Worm (Caenorhabditis elegans): ENCODE measurements around the gene Y51A2A.6.

Y51A2A.6 gene

DNA sequence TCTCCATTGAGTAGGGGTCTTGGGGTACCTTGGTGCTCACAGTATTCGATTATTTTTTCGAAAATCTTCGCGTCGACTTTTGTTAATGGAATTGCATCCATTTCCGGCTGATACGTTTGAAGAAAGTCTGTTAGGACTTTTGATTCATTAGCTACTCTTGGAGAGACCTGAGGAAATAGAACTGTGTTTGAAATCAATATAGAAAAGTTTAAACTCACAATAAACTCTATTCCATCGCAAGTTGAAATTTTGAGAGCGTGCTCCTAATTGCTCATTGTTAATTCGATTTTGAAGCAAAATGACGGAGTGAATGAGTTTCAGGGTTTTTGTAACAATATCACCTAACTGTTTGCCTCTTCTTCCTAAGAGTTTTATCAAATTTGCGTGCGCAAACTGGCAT is 32.6 kb upstream of the Y51A2A.6 start, which contains the start of gene skr-6:
Gene skr-6, minus strand, starts transcription at position 101 of the 400 bp plus-strand sequence.
- TF ChIP-seq lin-54 (GFP tag; optimal IDR thresholded peaks at IDR 0.05), result no peak
- TF ChIP-seq ccch-3 (GFP tag; optimal IDR thresholded peaks at IDR 0.05), result no peak
- no peak for TF ChIP-seq F52B5.7 (tag; optimal IDR thresholded peaks at IDR 0.05)
- TF ChIP-seq somi-1 (GFP tag; optimal IDR thresholded peaks at IDR 0.05), result no peak
- no peak for TF ChIP-seq chd-7 (tag; optimal IDR thresholded peaks at IDR 0.05)
- TF ChIP-seq B0035.1 (tag; optimal IDR thresholded peaks at IDR 0.05), result no peak
- TF ChIP-seq hmg-1.2 (GFP tag; IDR thresholded peaks at IDR 0.05), result no peak
- TF ChIP-seq F49E8.2 (tag; optimal IDR thresholded peaks at IDR 0.05; ENCODE audit: insufficient read depth), result no peak
- no peak for TF ChIP-seq sea-2 (GFP tag; IDR thresholded peaks at IDR 0.05)
- TF ChIP-seq tbp1 (GFP tag; optimal IDR thresholded peaks at IDR 0.05), result no peak
- TF ChIP-seq nfyb-1 (GFP tag; IDR thresholded peaks at IDR 0.05), result no peak
- TF ChIP-seq lin-40 (tag; optimal IDR thresholded peaks at IDR 0.05), result no peak
- no peak for TF ChIP-seq Y95B8A.8 (GFP tag; IDR thresholded peaks at IDR 0.05)

DNA sequence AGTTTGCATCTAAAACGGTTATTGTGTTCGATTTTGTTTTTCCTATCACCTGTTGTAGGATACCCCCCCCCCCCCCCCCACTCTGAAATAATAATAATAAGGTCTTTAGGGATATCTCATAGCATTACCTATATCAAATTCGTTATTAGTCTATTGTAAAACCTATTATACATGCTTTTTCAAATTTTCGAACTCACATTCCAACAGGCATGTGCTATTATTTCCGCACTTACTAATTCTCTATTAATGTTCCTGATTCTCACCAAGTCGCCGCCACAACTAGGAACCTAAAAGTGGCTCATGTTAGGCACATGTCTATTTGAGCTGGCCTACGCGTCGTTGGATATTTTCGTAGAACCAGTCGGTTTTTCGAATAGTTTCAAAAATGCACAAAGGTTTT is 32.1 kb upstream of the Y51A2A.6 start, which contains the start of gene Y37H2C.4:
Gene Y37H2C.4, plus strand, starts transcription at position 301 of the 400 bp plus-strand sequence.
- TF ChIP-seq egl-18 (GFP tag; IDR thresholded peaks at IDR 0.05), result no peak
- TF ChIP-seq F33H1.4 (GFP tag; IDR thresholded peaks at IDR 0.05), result no peak
- TF ChIP-seq K12H6.12 (tag; optimal IDR thresholded peaks at IDR 0.05), result no peak
- TF ChIP-seq sea-2 (GFP tag; IDR thresholded peaks at IDR 0.05), result no peak
- no peak for TF ChIP-seq T26A5.8 (tag; optimal IDR thresholded peaks at IDR 0.05)
- TF ChIP-seq lsl-1 (GFP tag; optimal IDR thresholded peaks at IDR 0.05), result no peak
- no peak for TF ChIP-seq ceh-100 (GFP tag; IDR thresholded peaks at IDR 0.05)
- no peak for TF ChIP-seq rec-8 (tag; optimal IDR thresholded peaks at IDR 0.05)
- TF ChIP-seq nhr-120 (GFP tag; IDR thresholded peaks at IDR 0.05), result no peak

DNA sequence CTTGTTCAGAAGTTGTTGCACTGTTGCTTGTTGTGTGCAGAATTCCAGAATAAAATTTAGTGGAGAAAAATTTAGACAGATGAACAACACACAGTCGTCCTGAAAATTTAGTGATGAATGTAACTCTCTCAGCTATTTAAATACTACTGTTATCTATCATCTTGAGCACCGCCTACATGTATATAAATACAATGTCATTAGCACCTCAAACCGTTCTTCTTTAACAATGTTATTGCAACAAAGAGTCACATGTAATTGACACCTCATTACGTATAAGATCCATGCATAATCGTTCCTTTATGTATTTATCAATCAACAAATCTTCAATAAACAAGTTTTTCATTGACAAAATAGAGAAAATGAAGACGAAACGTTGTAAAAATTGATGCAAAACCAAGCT is 21.7 kb upstream of the Y51A2A.6 start, which contains the start of gene Y51A2A.16:
Gene Y51A2A.16, minus strand, starts transcription at position 101 of the 400 bp plus-strand sequence.
- TF ChIP-seq K12H6.12 (tag; optimal IDR thresholded peaks at IDR 0.05), result no peak
- TF ChIP-seq let-526 (GFP tag; IDR thresholded peaks at IDR 0.05), result no peak
- TF ChIP-seq madf-8 (GFP tag; conservative IDR thresholded peaks at IDR 0.05), result no peak
- no peak for TF ChIP-seq C17E4.6 (GFP tag; IDR thresholded peaks at IDR 0.05)
- TF ChIP-seq egl-44 (GFP tag; IDR thresholded peaks at IDR 0.05), result no peak
- TF ChIP-seq T26A5.8 (tag; optimal IDR thresholded peaks at IDR 0.05), result no peak
- no peak for TF ChIP-seq akir-1 (GFP tag; optimal IDR thresholded peaks at IDR 0.05)
- TF ChIP-seq ceh-58 (GFP tag; IDR thresholded peaks at IDR 0.05), result no peak
- no peak for TF ChIP-seq ztf-26 (tag; optimal IDR thresholded peaks at IDR 0.05)
- TF ChIP-seq nhr-120 (GFP tag; IDR thresholded peaks at IDR 0.05), result no peak

DNA sequence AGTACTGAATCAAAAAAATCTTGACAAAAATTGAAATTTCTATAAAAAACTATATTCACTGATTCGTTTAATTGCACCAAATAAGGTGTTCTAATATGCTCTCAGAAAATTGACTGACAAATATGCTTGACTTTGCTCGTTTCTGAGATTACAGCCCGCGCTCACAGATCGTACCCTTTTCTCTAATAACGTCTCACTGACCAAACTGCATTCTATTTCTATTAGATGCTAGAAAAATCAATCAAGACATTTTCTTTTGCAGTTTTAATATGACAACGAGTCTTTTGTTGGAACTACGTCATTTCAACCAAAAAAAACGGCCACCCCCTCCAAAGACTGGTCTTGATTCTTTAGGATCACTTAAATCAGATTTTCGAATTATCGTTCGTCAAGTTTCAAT is 19.9 kb upstream of the Y51A2A.6 start, which contains the start of gene clec-247:
Gene clec-247, plus strand, starts transcription at position 301 of the 400 bp plus-strand sequence.
- TF ChIP-seq hlh-26 (GFP tag; conservative IDR thresholded peaks at IDR 0.05) (no peak), hlh-12 (tag; optimal IDR thresholded peaks at IDR 0.05) (no peak), gei-17 (GFP tag; optimal IDR thresholded peaks at IDR 0.05) (no peak), B0336.3 (GFP tag; IDR thresholded peaks at IDR 0.05) (no peak), T07F8.4 (tag; optimal IDR thresholded peaks at IDR 0.05) (no peak), egl-44 (GFP tag; IDR thresholded peaks at IDR 0.05) (no peak), madf-8 (GFP tag; conservative IDR thresholded peaks at IDR 0.05) (no peak), C06A6.2 (GFP tag; conservative IDR thresholded peaks at IDR 0.05) (no peak), ztf-3 (GFP tag; optimal IDR thresholded peaks at IDR 0.05) (no peak)
